Fruit fly (Drosophila melanogaster) whole organism, embryonic: Measurements from ENCODE around the gene CG9782.

Source experiments
- Bgb ChIP-seq: fragments of 200-800 bp; sonication (Bioruptor generic); IDR thresholded peaks from 2 replicates; pipeline ENCODE4 v1.3.6; 2022; ENCODE audit warnings: missing biosample characterization, missing genetic modification characterization; ENCODE audit not compliant: partially characterized antibody
- CG10543 ChIP-seq: fragments of 200-800 bp; sonication (Bioruptor generic); optimal IDR thresholded peaks from 3 replicates; lab custom pipeline; 2017; ENCODE audit warnings: missing biosample characterization, mild to moderate bottlenecking, missing genetic modification characterization, moderate library complexity
- CG11695 ChIP-seq: fragments of 200-800 bp; sonication (Bioruptor generic); IDR thresholded peaks from 3 replicates; pipeline ENCODE4 v1.3.6; 2022; ENCODE audit warnings: missing biosample characterization, missing genetic modification characterization
- CG12071 ChIP-seq: fragments of 200-800 bp; sonication (Bioruptor generic); optimal IDR thresholded peaks from 3 replicates; lab custom pipeline; 2018; ENCODE audit warnings: missing biosample characterization, mild to moderate bottlenecking, missing genetic modification characterization
- CG12104 ChIP-seq: fragments of 200-800 bp; sonication (Bioruptor generic); optimal IDR thresholded peaks from 3 replicates; lab custom pipeline; 2016; ENCODE audit warnings: missing biosample characterization, missing genetic modification characterization
- CG13296 ChIP-seq: fragments of 200-800 bp; sonication (Bioruptor generic); optimal IDR thresholded peaks from 3 replicates; lab custom pipeline; 2018; ENCODE audit warnings: missing biosample characterization, mild to moderate bottlenecking, missing genetic modification characterization
- CG14710 ChIP-seq: fragments of 200-800 bp; sonication (Bioruptor generic); optimal IDR thresholded peaks from 3 replicates; lab custom pipeline; 2019; ENCODE audit warnings: missing biosample characterization, mild to moderate bottlenecking, missing genetic modification characterization, moderate library complexity
- CG15269 ChIP-seq: fragments of 200-800 bp; sonication (Bioruptor generic); optimal IDR thresholded peaks from 2 replicates; lab custom pipeline; 2018; ENCODE audit warnings: missing biosample characterization, mild to moderate bottlenecking, missing genetic modification characterization, moderate library complexity
- CG17186 ChIP-seq: fragments of 200-800 bp; sonication (Bioruptor generic); optimal IDR thresholded peaks from 3 replicates; lab custom pipeline; 2017; ENCODE audit warnings: missing biosample characterization, missing genetic modification reagents, missing genetic modification characterization
- CG17829 ChIP-seq: fragments of 200-800 bp; optimal IDR thresholded peaks from 2 replicates; lab custom pipeline; 2019; ENCODE audit warnings: missing biosample characterization, mild to moderate bottlenecking, missing genetic modification characterization, moderate library complexity
- CG18764 ChIP-seq: fragments of 200-800 bp; sonication (Bioruptor generic); optimal IDR thresholded peaks from 3 replicates; lab custom pipeline; 2016; ENCODE audit warnings: missing biosample characterization, missing genetic modification characterization
- CG2889 ChIP-seq: fragments of 200-800 bp; sonication (Bioruptor generic); IDR thresholded peaks from 3 replicates; pipeline ENCODE4 v1.3.6; 2022; ENCODE audit warnings: missing biosample characterization, missing genetic modification characterization
- CG34376 ChIP-seq: fragments of 200-800 bp; sonication (Bioruptor generic); optimal IDR thresholded peaks from 2 replicates; lab custom pipeline; 2018; ENCODE audit warnings: missing biosample characterization, mild to moderate bottlenecking, missing genetic modification characterization
- CG3995 ChIP-seq: fragments of 200-800 bp; sonication (Bioruptor generic); optimal IDR thresholded peaks from 3 replicates; lab custom pipeline; 2016; ENCODE audit warnings: missing biosample characterization, missing genetic modification characterization
- CG6854 ChIP-seq: fragments of 200-800 bp; sonication (Bioruptor generic); optimal IDR thresholded peaks from 3 replicates; lab custom pipeline; 2017; ENCODE audit warnings: missing biosample characterization, mild to moderate bottlenecking, missing genetic modification characterization
- CG7271 ChIP-seq: fragments of 200-800 bp; sonication (Bioruptor generic); optimal IDR thresholded peaks from 2 replicates; lab custom pipeline; 2018; ENCODE audit warnings: missing biosample characterization, mild to moderate bottlenecking, missing genetic modification characterization, moderate library complexity
- CG7839 ChIP-seq: fragments of 200-800 bp; sonication (Bioruptor generic); optimal IDR thresholded peaks from 3 replicates; lab custom pipeline; 2018; ENCODE audit warnings: missing biosample characterization, mild to moderate bottlenecking, missing genetic modification characterization, moderate library complexity
- CG8388 ChIP-seq: fragments of 200-800 bp; sonication (Bioruptor generic); optimal IDR thresholded peaks from 2 replicates; lab custom pipeline; 2019; ENCODE audit warnings: missing biosample characterization, mild to moderate bottlenecking, missing genetic modification characterization, moderate library complexity
- CG8944 ChIP-seq: fragments of 200-800 bp; sonication (Bioruptor generic); optimal IDR thresholded peaks from 3 replicates; lab custom pipeline; 2016; ENCODE audit warnings: missing biosample characterization, missing genetic modification characterization
- CG9609 ChIP-seq: fragments of 200-800 bp; sonication (Bioruptor generic); optimal IDR thresholded peaks from 3 replicates; lab custom pipeline; 2016; ENCODE audit warnings: missing biosample characterization, missing genetic modification characterization
- CTCF ChIP-seq: fragments of 200-800 bp; sonication (Bioruptor generic); optimal IDR thresholded peaks from 2 replicates; lab custom pipeline; 2017; ENCODE audit warnings: missing biosample characterization, mild to moderate bottlenecking, missing genetic modification characterization, moderate library complexity
- Doc3 ChIP-seq: fragments of 200-800 bp; sonication (Bioruptor generic); IDR thresholded peaks from 3 replicates; pipeline ENCODE4 v1.3.6; 2022; ENCODE audit warnings: missing biosample characterization, missing genetic modification characterization; ENCODE audit not compliant: partially characterized antibody
- Drgx ChIP-seq: fragments of 200-800 bp; sonication (Bioruptor generic); IDR thresholded peaks from 2 replicates; pipeline ENCODE4 v1.3.6; 2022; ENCODE audit warnings: missing biosample characterization, missing genetic modification characterization
- Ets65A ChIP-seq: fragments of 200-800 bp; sonication (Bioruptor generic); peaks from one replicate; lab custom pipeline; 2016; ENCODE audit warnings: missing biosample characterization, missing genetic modification characterization
- Ets97D ChIP-seq: fragments of 200-800 bp; sonication (Bioruptor generic); optimal IDR thresholded peaks from 3 replicates; lab custom pipeline; 2016; ENCODE audit warnings: missing biosample characterization, missing genetic modification characterization
- HLH4C ChIP-seq: fragments of 200-800 bp; sonication (Bioruptor generic); IDR thresholded peaks from 3 replicates; pipeline ENCODE4 v1.3.6; 2022; ENCODE audit warnings: missing biosample characterization, missing genetic modification characterization; ENCODE audit not compliant: partially characterized antibody
- HLH54F ChIP-seq: fragments of 200-800 bp; sonication (Bioruptor generic); optimal IDR thresholded peaks from 3 replicates; lab custom pipeline; 2016; ENCODE audit warnings: missing biosample characterization, missing genetic modification characterization
- Hand ChIP-seq: fragments of 200-800 bp; sonication (Bioruptor generic); optimal IDR thresholded peaks from 2 replicates; lab custom pipeline; 2017; ENCODE audit warnings: mild to moderate bottlenecking, missing biosample characterization, missing genetic modification reagents, missing genetic modification characterization
- Hmr ChIP-seq: fragments of 200-800 bp; sonication (Bioruptor generic); optimal IDR thresholded peaks from 3 replicates; lab custom pipeline; 2017; ENCODE audit warnings: mild to moderate bottlenecking, missing biosample characterization, missing genetic modification reagents, missing genetic modification characterization
- Lim3 ChIP-seq: fragments of 200-800 bp; sonication (Bioruptor generic); IDR thresholded peaks from 2 replicates; pipeline ENCODE4 v1.3.6; 2022; ENCODE audit warnings: missing biosample characterization, missing genetic modification characterization
- Max ChIP-seq: fragments of 200-800 bp; sonication (Bioruptor generic); optimal IDR thresholded peaks from 2 replicates; lab custom pipeline; 2016; ENCODE audit warnings: missing biosample characterization, mild to moderate bottlenecking, missing genetic modification characterization
- Oli ChIP-seq: fragments of 200-800 bp; sonication (Bioruptor generic); optimal IDR thresholded peaks from 2 replicates; lab custom pipeline; 2018; ENCODE audit warnings: missing biosample characterization, mild to moderate bottlenecking, missing genetic modification characterization, moderate library complexity
- Six4 ChIP-seq: fragments of 200-800 bp; sonication (Bioruptor generic); optimal IDR thresholded peaks from 2 replicates; lab custom pipeline; 2016; ENCODE audit warnings: missing biosample characterization, missing genetic modification characterization
- Sox102F ChIP-seq: fragments of 200-800 bp; sonication (Bioruptor generic); optimal IDR thresholded peaks from 2 replicates; lab custom pipeline; 2018; ENCODE audit warnings: missing biosample characterization, mild to moderate bottlenecking, missing genetic modification characterization, moderate library complexity
- ab ChIP-seq: fragments of 200-800 bp; sonication (Bioruptor generic); optimal IDR thresholded peaks from 2 replicates; lab custom pipeline; 2016; ENCODE audit warnings: missing biosample characterization, missing genetic modification characterization
- ac ChIP-seq: fragments of 200-800 bp; sonication (Bioruptor generic); optimal IDR thresholded peaks from 3 replicates; lab custom pipeline; 2017; ENCODE audit warnings: missing biosample characterization, mild to moderate bottlenecking, missing genetic modification characterization
- ap ChIP-seq: fragments of 200-800 bp; sonication (Bioruptor generic); IDR thresholded peaks from 2 replicates; pipeline ENCODE4 v1.3.6; 2022; ENCODE audit warnings: missing biosample characterization, missing genetic modification characterization
- corto ChIP-seq: fragments of 200-800 bp; sonication (Bioruptor generic); optimal IDR thresholded peaks from 2 replicates; lab custom pipeline; 2016; ENCODE audit warnings: missing biosample characterization, mild to moderate bottlenecking, missing genetic modification characterization, moderate library complexity
- da ChIP-seq: fragments of 200-800 bp; sonication (Bioruptor generic); optimal IDR thresholded peaks from 2 replicates; lab custom pipeline; 2016; ENCODE audit warnings: missing biosample characterization, missing genetic modification characterization
- dati ChIP-seq: fragments of 200-800 bp; sonication (Bioruptor generic); IDR thresholded peaks from 2 replicates; pipeline ENCODE4 v1.3.6; 2022; ENCODE audit warnings: missing biosample characterization, missing genetic modification characterization
- dpn ChIP-seq, 2 experiments: fragments of 200-800 bp; sonication (Bioruptor generic); optimal IDR thresholded peaks; 3 replicates each; lab custom pipeline; 2016; ENCODE audit warnings: missing biosample characterization in 2 of 2, missing genetic modification characterization in 2 of 2
- fd3F ChIP-seq: fragments of 200-800 bp; sonication (Bioruptor generic); optimal IDR thresholded peaks from 2 replicates; lab custom pipeline; 2018; ENCODE audit warnings: missing biosample characterization, mild to moderate bottlenecking, missing genetic modification characterization, moderate library complexity
- fru ChIP-seq: fragments of >200 bp; optimal IDR thresholded peaks from 2 replicates; lab custom pipeline; 2017
- h ChIP-seq: fragments of >200 bp; optimal IDR thresholded peaks from 2 replicates; lab custom pipeline; 2017
- insv ChIP-seq, 2 experiments: fragments of 200-800 bp; sonication (Bioruptor generic); optimal IDR thresholded peaks; 3 replicates each; lab custom pipeline; 2016 to 2018; ENCODE audit warnings: missing biosample characterization in 2 of 2, missing genetic modification characterization in 2 of 2
- jumu ChIP-seq: fragments of 200-800 bp; sonication (Bioruptor generic); optimal IDR thresholded peaks from 3 replicates; lab custom pipeline; 2016; ENCODE audit warnings: missing biosample characterization, missing genetic modification characterization
- kah ChIP-seq: fragments of 200-800 bp; sonication (Bioruptor generic); optimal IDR thresholded peaks from 2 replicates; lab custom pipeline; 2018; ENCODE audit warnings: missing biosample characterization, mild to moderate bottlenecking, missing genetic modification characterization
- nmo ChIP-seq: fragments of 200-800 bp; sonication (Bioruptor generic); optimal IDR thresholded peaks from 2 replicates; lab custom pipeline; 2018; ENCODE audit warnings: missing biosample characterization, mild to moderate bottlenecking, missing genetic modification characterization, moderate library complexity
- psq ChIP-seq: fragments of 200-800 bp; sonication (Bioruptor generic); optimal IDR thresholded peaks from 2 replicates; lab custom pipeline; 2017; ENCODE audit warnings: missing biosample characterization, missing genetic modification characterization
- sens ChIP-seq: fragments of 200-800 bp; sonication (Bioruptor generic); peaks from one replicate; lab custom pipeline; 2016; ENCODE audit warnings: missing biosample characterization, missing genetic modification characterization
- shn ChIP-seq: fragments of 200-800 bp; sonication (Bioruptor generic); optimal IDR thresholded peaks from 3 replicates; lab custom pipeline; 2016; ENCODE audit warnings: missing biosample characterization, missing genetic modification characterization
- slbo ChIP-seq: fragments of 200-800 bp; sonication (Bioruptor generic); IDR thresholded peaks from 2 replicates; pipeline ENCODE4 v1.3.6; 2022; ENCODE audit warnings: missing biosample characterization, missing genetic modification characterization
- ttk ChIP-seq: fragments of 200-800 bp; sonication (Bioruptor generic); IDR thresholded peaks from 2 replicates; pipeline ENCODE4 v2.1.2; 2022; ENCODE audit warnings: missing biosample characterization, missing genetic modification characterization
- twi ChIP-seq: fragments of 200-800 bp; optimal IDR thresholded peaks from 2 replicates; lab custom pipeline; 2019; ENCODE audit warnings: missing biosample characterization, mild to moderate bottlenecking, missing genetic modification characterization, moderate library complexity

CG9782 gene

dm6 chrX:16670262-16670661, 48.9 kb upstream of the CG9782 start (continued):
- TF ChIP-seq CG6854 (GFP tag; lab: Kevin White, UChicago) (no peak), sens (GFP tag; lab: Kevin White, UChicago) (peak; percentile 87), ttk (GFP tag; lab: Robert Waterston, UW) (no peak), CG18764 (GFP tag; lab: Kevin White, UChicago) (no peak), Sox102F (GFP tag; lab: Kevin White, UChicago) (peak; percentile 19), HLH54F (GFP tag; lab: Kevin White, UChicago) (no peak), psq (GFP tag; lab: Kevin White, UChicago) (no peak), Oli (tag; lab: Kevin White, UChicago) (peak; percentile 29), ab (no peak), HLH4C (GFP tag; lab: Robert Waterston, UW) (no peak), CG12071 (no peak), dpn (GFP tag; optimal IDR thresholded peaks at IDR 0.05; lab: Kevin White, UChicago) (no peak), insv (GFP tag; optimal IDR thresholded peaks at IDR 0.05; lab: Kevin White, UChicago) (no peak), shn (GFP tag; lab: Kevin White, UChicago) (no peak), Hmr (GFP tag; lab: Kevin White, UChicago) (no peak), CG3995 (GFP tag; lab: Kevin White, UChicago) (no peak), CG7839 (tag; lab: Kevin White, UChicago) (peak; percentile 31), fru (lab: Kevin White, UChicago) (no peak), Six4 (GFP tag; lab: Kevin White, UChicago) (no peak), kah (no peak), dati (GFP tag; lab: Robert Waterston, UW) (no peak), ac (GFP tag; lab: Kevin White, UChicago) (no peak), CG14710 (tag; lab: Kevin White, UChicago) (no peak), nmo (peak; percentile 6), slbo (GFP tag; lab: Robert Waterston, UW) (no peak), da (GFP tag; lab: Kevin White, UChicago) (no peak), CG10543 (no peak), fd3F (GFP tag; lab: Kevin White, UChicago) (no peak), CG2889 (GFP tag; lab: Robert Waterston, UW) (no peak), Bgb (GFP tag; lab: Robert Waterston, UW) (no peak), Lim3 (GFP tag; lab: Robert Waterston, UW) (no peak), CTCF (GFP tag; lab: Kevin White, UChicago) (no peak), CG15269 (tag; lab: Kevin White, UChicago) (no peak), CG12104 (GFP tag; lab: Kevin White, UChicago) (no peak), ap (GFP tag; lab: Robert Waterston, UW) (no peak), CG17829 (tag; lab: Kevin White, UChicago) (no peak), h (lab: Kevin White, UChicago) (no peak), CG7271 (tag; lab: Kevin White, UChicago) (no peak), CG13296 (no peak), corto (GFP tag; lab: Kevin White, UChicago) (no peak), Ets65A (GFP tag; lab: Kevin White, UChicago) (peak; percentile 9), twi (tag; lab: Kevin White, UChicago) (no peak), CG11695 (GFP tag; lab: Robert Waterston, UW) (no peak), Doc3 (GFP tag; lab: Robert Waterston, UW) (no peak), CG9609 (GFP tag; lab: Kevin White, UChicago) (no peak), Max (no peak), Ets97D (no peak), jumu (GFP tag; lab: Kevin White, UChicago) (no peak), Hand (GFP tag; lab: Kevin White, UChicago) (no peak), CG34376 (no peak), CG8944 (GFP tag; lab: Kevin White, UChicago) (no peak), CG17186 (GFP tag; lab: Kevin White, UChicago) (no peak), Drgx (GFP tag; lab: Robert Waterston, UW) (no peak), CG8388 (GFP tag; lab: Kevin White, UChicago) (peak; percentile 2)
